Worm (Caenorhabditis elegans) whole organism, early embryonic: Measurements from ENCODE around the gene sri-7.

Experiments
- aly-1 ChIP-seq: sonication (generic microtip); optimal IDR thresholded peaks from 2 replicates; lab custom pipeline; 2016; ENCODE audit warnings: missing genetic modification characterization, missing compliant biosample characterization
- ama-1 ChIP-seq: fragments of 150-350 bp; optimal IDR thresholded peaks from 2 replicates; lab custom pipeline; 2014
- ceh-36 ChIP-seq: sonication (generic microtip); optimal IDR thresholded peaks from 2 replicates; lab custom pipeline; 2016; ENCODE audit warnings: missing genetic modification characterization, inconsistent platforms, missing compliant biosample characterization

DNA sequence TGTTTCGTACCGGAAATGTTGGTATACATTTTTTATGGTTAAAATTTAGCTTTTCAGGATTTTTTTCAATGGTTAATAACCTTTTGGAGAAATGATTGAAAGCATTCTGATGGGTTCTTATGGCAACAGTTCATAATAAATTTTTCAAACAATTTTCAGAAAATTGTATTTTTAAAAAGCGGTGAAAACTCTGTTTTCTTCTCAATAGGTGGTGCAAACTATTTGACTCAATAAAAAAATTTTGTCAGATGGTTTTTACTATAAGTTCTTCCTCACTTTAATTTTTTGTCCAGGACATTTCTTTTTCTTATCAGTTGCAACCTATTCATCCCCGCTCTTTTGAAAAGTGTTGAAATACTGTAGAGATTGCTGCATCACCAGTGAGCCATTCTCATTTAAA is 48.7 kb downstream of the sri-7 start, which contains the start of gene T26H5.14:
- TF ChIP-seq aly-1 (tag; lab: Kevin White, UChicago) (no peak), ama-1 (lab: Kevin White, UChicago) (no peak), ceh-36 (tag; lab: Kevin White, UChicago) (no peak)
